Fruit fly (Drosophila melanogaster) whole organism, embryonic: ENCODE data around the gene Rlb1.

Source experiments
- Abd-B ChIP-seq: fragments of 200-800 bp; sonication (Bioruptor generic); optimal IDR thresholded peaks from 2 replicates; lab custom pipeline; 2018; ENCODE audit warnings: missing biosample characterization, mild to moderate bottlenecking, missing genetic modification characterization, moderate library complexity
- Ada2b ChIP-seq: fragments of 200-800 bp; sonication (Bioruptor generic); IDR thresholded peaks from 2 replicates; pipeline ENCODE4 v1.3.6; 2022; ENCODE audit warnings: missing biosample characterization, missing genetic modification characterization
- CG1024 ChIP-seq: fragments of 200-800 bp; sonication (Bioruptor generic); IDR thresholded peaks from 2 replicates; pipeline ENCODE4 v1.3.6; 2022; ENCODE audit warnings: missing biosample characterization, missing genetic modification characterization
- CG10267 ChIP-seq: fragments of 200-800 bp; sonication (Bioruptor generic); optimal IDR thresholded peaks from 2 replicates; lab custom pipeline; 2018; ENCODE audit warnings: missing biosample characterization, mild to moderate bottlenecking, missing genetic modification characterization, moderate library complexity
- CG10979 ChIP-seq: fragments of 200-800 bp; sonication (Bioruptor generic); optimal IDR thresholded peaks from 2 replicates; lab custom pipeline; 2018; ENCODE audit warnings: missing biosample characterization, mild to moderate bottlenecking, missing genetic modification characterization, moderate library complexity
- CG11247 ChIP-seq: fragments of 200-800 bp; sonication (Bioruptor generic); IDR thresholded peaks from 2 replicates; pipeline ENCODE4 v1.3.6; 2022; ENCODE audit warnings: missing biosample characterization, missing genetic modification characterization
- CG11504 ChIP-seq: fragments of 200-800 bp; sonication (Bioruptor generic); optimal IDR thresholded peaks from 3 replicates; lab custom pipeline; 2019; ENCODE audit warnings: missing biosample characterization, mild to moderate bottlenecking, missing genetic modification characterization, moderate library complexity
- CG13296 ChIP-seq: fragments of 200-800 bp; sonication (Bioruptor generic); optimal IDR thresholded peaks from 3 replicates; lab custom pipeline; 2018; ENCODE audit warnings: missing biosample characterization, mild to moderate bottlenecking, missing genetic modification characterization
- CG14667 ChIP-seq: fragments of 200-800 bp; sonication (Bioruptor generic); IDR thresholded peaks from 2 replicates; pipeline ENCODE4 v1.3.6; 2022; ENCODE audit warnings: missing biosample characterization, missing genetic modification characterization
- CG15514 ChIP-seq: fragments of 200-800 bp; sonication (Bioruptor generic); optimal IDR thresholded peaks from 3 replicates; lab custom pipeline; 2017; ENCODE audit warnings: missing biosample characterization, missing genetic modification characterization, mild to moderate bottlenecking, moderate library complexity, missing genetic modification reagents
- CG1602 ChIP-seq: fragments of 200-800 bp; sonication (Bioruptor generic); optimal IDR thresholded peaks from 3 replicates; lab custom pipeline; 2016; ENCODE audit warnings: missing biosample characterization, missing genetic modification characterization
- CG16863 ChIP-seq: fragments of 200-800 bp; sonication (Bioruptor generic); optimal IDR thresholded peaks from 3 replicates; lab custom pipeline; 2016; ENCODE audit warnings: missing biosample characterization, missing genetic modification characterization
- CG18619 ChIP-seq: fragments of 200-800 bp; sonication (Bioruptor generic); optimal IDR thresholded peaks from 3 replicates; lab custom pipeline; 2017; ENCODE audit warnings: missing biosample characterization, mild to moderate bottlenecking, missing genetic modification characterization
- CG2199 ChIP-seq: fragments of 200-800 bp; sonication (Bioruptor generic); IDR thresholded peaks from 3 replicates; pipeline ENCODE4 v1.3.6; 2022; ENCODE audit warnings: missing biosample characterization, missing genetic modification characterization
- CG32532 ChIP-seq: fragments of 200-800 bp; sonication (Bioruptor generic); IDR thresholded peaks from 2 replicates; pipeline ENCODE4 v1.3.6; 2022; ENCODE audit warnings: missing biosample characterization, missing genetic modification characterization
- CG32772 ChIP-seq: fragments of 200-800 bp; sonication (Bioruptor generic); IDR thresholded peaks from 2 replicates; pipeline ENCODE4 v1.3.6; 2022; ENCODE audit warnings: missing biosample characterization, missing genetic modification characterization
- CG33213 ChIP-seq: fragments of 200-800 bp; sonication (Bioruptor generic); optimal IDR thresholded peaks from 3 replicates; lab custom pipeline; 2016; ENCODE audit warnings: missing biosample characterization, missing genetic modification characterization
- CG3995 ChIP-seq: fragments of 200-800 bp; sonication (Bioruptor generic); optimal IDR thresholded peaks from 3 replicates; lab custom pipeline; 2016; ENCODE audit warnings: missing biosample characterization, missing genetic modification characterization
- CG5953 ChIP-seq: fragments of 200-800 bp; sonication (Bioruptor generic); IDR thresholded peaks from 2 replicates; pipeline ENCODE4 v1.3.6; 2022; ENCODE audit warnings: missing biosample characterization, missing genetic modification characterization
- CG6689 ChIP-seq: fragments of 200-800 bp; sonication (Bioruptor generic); IDR thresholded peaks from 2 replicates; pipeline ENCODE4 v1.3.6; 2022; ENCODE audit warnings: missing biosample characterization, missing genetic modification characterization
- CG7745 ChIP-seq: fragments of 200-800 bp; sonication (Bioruptor generic); optimal IDR thresholded peaks from 2 replicates; lab custom pipeline; 2018; ENCODE audit warnings: missing biosample characterization, mild to moderate bottlenecking, missing genetic modification characterization, moderate library complexity
- CG8944 ChIP-seq: fragments of 200-800 bp; sonication (Bioruptor generic); optimal IDR thresholded peaks from 3 replicates; lab custom pipeline; 2016; ENCODE audit warnings: missing biosample characterization, missing genetic modification characterization
- Gug ChIP-seq: fragments of 200-800 bp; sonication (Bioruptor generic); IDR thresholded peaks from 4 replicates; pipeline ENCODE4 v1.3.6; 2022; ENCODE audit warnings: missing biosample characterization, missing genetic modification characterization
- HHEX ChIP-seq: fragments of 200-800 bp; sonication (Bioruptor generic); optimal IDR thresholded peaks from 3 replicates; lab custom pipeline; 2017; ENCODE audit warnings: missing biosample characterization, mild to moderate bottlenecking, missing genetic modification characterization, missing genetic modification reagents
- Hr78 ChIP-seq, 2 experiments: fragments of 200-800 bp in 1 of 2; fragments of >200 bp in 1 of 2; sonication (Bioruptor generic) in 1 of 2; optimal IDR thresholded peaks; 2 replicates each; lab custom pipeline; 2017 to 2019; ENCODE audit warnings: missing biosample characterization in 2 of 2, missing genetic modification characterization in 2 of 2, mild to moderate bottlenecking in 1 of 2, moderate library complexity in 1 of 2
- Mad ChIP-seq: fragments of 200-800 bp; sonication (Bioruptor generic); optimal IDR thresholded peaks from 2 replicates; lab custom pipeline; 2016; ENCODE audit warnings: missing biosample characterization, missing genetic modification characterization
- Max ChIP-seq: fragments of 200-800 bp; sonication (Bioruptor generic); optimal IDR thresholded peaks from 2 replicates; lab custom pipeline; 2016; ENCODE audit warnings: missing biosample characterization, mild to moderate bottlenecking, missing genetic modification characterization
- NK7.1 ChIP-seq: fragments of 200-800 bp; sonication (Bioruptor generic); optimal IDR thresholded peaks from 3 replicates; lab custom pipeline; 2016; ENCODE audit warnings: missing biosample characterization, missing genetic modification characterization
- Oli ChIP-seq: fragments of 200-800 bp; sonication (Bioruptor generic); optimal IDR thresholded peaks from 2 replicates; lab custom pipeline; 2018; ENCODE audit warnings: missing biosample characterization, mild to moderate bottlenecking, missing genetic modification characterization, moderate library complexity
- Opbp ChIP-seq: fragments of 200-800 bp; sonication (Bioruptor generic); IDR thresholded peaks from 3 replicates; pipeline ENCODE4 v1.3.6; 2022; ENCODE audit warnings: missing biosample characterization, missing genetic modification characterization; ENCODE audit not compliant: partially characterized antibody
- Ravus ChIP-seq: fragments of 200-800 bp; sonication (Bioruptor generic); IDR thresholded peaks from 2 replicates; pipeline ENCODE4 v1.3.6; 2022; ENCODE audit warnings: missing biosample characterization, missing genetic modification characterization
- Rfx ChIP-seq: fragments of 200-800 bp; sonication (Bioruptor generic); IDR thresholded peaks from 2 replicates; pipeline ENCODE4 v1.3.6; 2022; ENCODE audit warnings: missing biosample characterization, missing genetic modification characterization
- Sry-δ ChIP-seq: fragments of 200-800 bp; sonication (Bioruptor generic); optimal IDR thresholded peaks from 2 replicates; lab custom pipeline; 2016; ENCODE audit warnings: missing biosample characterization, missing genetic modification characterization
- TFAM ChIP-seq: fragments of 200-800 bp; sonication (Bioruptor generic); optimal IDR thresholded peaks from 2 replicates; lab custom pipeline; 2017; ENCODE audit warnings: missing biosample characterization, missing genetic modification characterization, inconsistent platforms
- Xrp1 ChIP-seq: fragments of 200-800 bp; sonication (Bioruptor generic); IDR thresholded peaks from 2 replicates; pipeline ENCODE4 v1.3.6; 2022; ENCODE audit warnings: missing biosample characterization, missing genetic modification characterization
- YL-1 ChIP-seq: fragments of 200-800 bp; sonication (Bioruptor generic); optimal IDR thresholded peaks from 3 replicates; lab custom pipeline; 2017; ENCODE audit warnings: missing biosample characterization, mild to moderate bottlenecking, missing genetic modification characterization
- abd-A ChIP-seq: fragments of 200-800 bp; sonication (Bioruptor generic); optimal IDR thresholded peaks from 3 replicates; lab custom pipeline; 2019; ENCODE audit warnings: missing biosample characterization, mild to moderate bottlenecking, missing genetic modification characterization, moderate library complexity
- cad ChIP-seq: fragments of >200 bp; optimal IDR thresholded peaks from 2 replicates; lab custom pipeline; 2017; ENCODE audit warnings: missing biosample characterization, missing genetic modification characterization
- crol ChIP-seq: fragments of 200-800 bp; sonication (Bioruptor generic); IDR thresholded peaks from 2 replicates; pipeline ENCODE4 v1.3.6; 2022; ENCODE audit warnings: missing biosample characterization, missing genetic modification characterization
- dimm ChIP-seq: fragments of 200-800 bp; sonication (Bioruptor generic); IDR thresholded peaks from 2 replicates; pipeline ENCODE4 v1.3.6; 2022; ENCODE audit warnings: missing biosample characterization, missing genetic modification characterization
- dm ChIP-seq: fragments of 200-800 bp; sonication (Bioruptor generic); optimal IDR thresholded peaks from 3 replicates; lab custom pipeline; 2016; ENCODE audit warnings: missing biosample characterization, missing genetic modification characterization
- eyg ChIP-seq: fragments of 200-800 bp; sonication (Bioruptor generic); optimal IDR thresholded peaks from 3 replicates; lab custom pipeline; 2016; ENCODE audit warnings: missing biosample characterization, missing genetic modification characterization
- gce ChIP-seq: fragments of 200-800 bp; sonication (Bioruptor generic); IDR thresholded peaks from 3 replicates; pipeline ENCODE4 v1.3.6; 2022; ENCODE audit warnings: missing biosample characterization, missing genetic modification characterization
- gcm2 ChIP-seq: fragments of 200-800 bp; sonication (Bioruptor generic); optimal IDR thresholded peaks from 2 replicates; lab custom pipeline; 2016; ENCODE audit warnings: missing biosample characterization, missing genetic modification characterization
- gro ChIP-seq: fragments of 200-800 bp; sonication (Bioruptor generic); optimal IDR thresholded peaks from 2 replicates; lab custom pipeline; 2016; ENCODE audit warnings: missing biosample characterization, missing genetic modification characterization
- inv ChIP-seq: fragments of 200-800 bp; sonication (Bioruptor generic); IDR thresholded peaks from 2 replicates; pipeline ENCODE4 v1.3.6; 2022; ENCODE audit warnings: missing biosample characterization, missing genetic modification characterization; ENCODE audit not compliant: partially characterized antibody
- luna ChIP-seq: fragments of 200-800 bp; sonication (Bioruptor generic); optimal IDR thresholded peaks from 2 replicates; lab custom pipeline; 2016; ENCODE audit warnings: missing biosample characterization, missing genetic modification characterization
- pho ChIP-seq: fragments of 200-800 bp; sonication (Bioruptor generic); optimal IDR thresholded peaks from 2 replicates; lab custom pipeline; 2016; ENCODE audit warnings: missing biosample characterization, missing genetic modification characterization
- pita ChIP-seq: fragments of 200-800 bp; sonication (Bioruptor generic); optimal IDR thresholded peaks from 2 replicates; lab custom pipeline; 2017; ENCODE audit warnings: missing biosample characterization, mild to moderate bottlenecking, missing genetic modification characterization
- pum ChIP-seq: fragments of 200-800 bp; sonication (Bioruptor generic); optimal IDR thresholded peaks from 2 replicates; lab custom pipeline; 2016; ENCODE audit warnings: missing biosample characterization, missing genetic modification characterization
- sisA ChIP-seq: fragments of 200-800 bp; sonication (Bioruptor generic); IDR thresholded peaks from 2 replicates; pipeline ENCODE4 v1.3.6; 2022; ENCODE audit warnings: missing biosample characterization, missing genetic modification characterization
- wdn ChIP-seq: fragments of 200-800 bp; sonication (Bioruptor generic); IDR thresholded peaks from 2 replicates; pipeline ENCODE4 v1.3.6; 2022; ENCODE audit warnings: missing biosample characterization, missing genetic modification characterization
- yki ChIP-seq: fragments of >200 bp; optimal IDR thresholded peaks from 3 replicates; lab custom pipeline; 2018

Rlb1 gene

dm6 chr3R:9529387-9529897 is 16.3 kb downstream of the Rlb1 start (continued):
- TF ChIP-seq pum (GFP tag; lab: Kevin White, UChicago) = no peak
- TF ChIP-seq inv (GFP tag; lab: Robert Waterston, UW) = no peak
- no peak for TF ChIP-seq Abd-B (GFP tag; lab: Kevin White, UChicago)
- TF ChIP-seq Rfx (GFP tag; lab: Robert Waterston, UW) = 0 out of 2 replicates have a peak, but pooled peaks have one; percentile 4
- TF ChIP-seq CG33213 (GFP tag; lab: Kevin White, UChicago) = no peak
- no peak for TF ChIP-seq CG32772 (GFP tag; lab: Robert Waterston, UW)
- TF ChIP-seq CG2199 (GFP tag; lab: Robert Waterston, UW) = peak; percentile 81; the same call in 2 of the 3 replicates
- peak; percentile 41 for TF ChIP-seq CG15514 (GFP tag; lab: Kevin White, UChicago)
- no peak for TF ChIP-seq Mad
- no peak for TF ChIP-seq CG10979 (tag; lab: Kevin White, UChicago)
- no peak for TF ChIP-seq CG6689 (GFP tag; lab: Robert Waterston, UW)
- no peak for TF ChIP-seq CG1024 (GFP tag; lab: Robert Waterston, UW)
- no peak for TF ChIP-seq HHEX (GFP tag; lab: Kevin White, UChicago)
- TF ChIP-seq eyg (GFP tag; lab: Kevin White, UChicago) = no peak
- no peak for TF ChIP-seq Sry-δ (GFP tag; lab: Kevin White, UChicago)
- no peak for TF ChIP-seq dm
- TF ChIP-seq wdn = no peak
- TF ChIP-seq CG14667 (GFP tag; lab: Robert Waterston, UW) = no peak
- no peak for TF ChIP-seq pita (GFP tag; lab: Kevin White, UChicago)
- TF ChIP-seq Xrp1 (GFP tag; lab: Robert Waterston, UW) = no peak
- TF ChIP-seq CG5953 = no peak
- no peak for TF ChIP-seq CG11247
- TF ChIP-seq CG18619 (GFP tag; lab: Kevin White, UChicago) = no peak
- TF ChIP-seq Max (GFP tag; lab: Kevin White, UChicago) = no peak
- TF ChIP-seq yki = no peak
- no peak for TF ChIP-seq CG13296 (GFP tag; lab: Kevin White, UChicago)
- TF ChIP-seq crol (GFP tag; lab: Robert Waterston, UW) = no peak
- TF ChIP-seq NK7.1 (GFP tag; lab: Kevin White, UChicago) = no peak
- TF ChIP-seq gce (GFP tag; lab: Robert Waterston, UW) = no peak
- TF ChIP-seq luna (GFP tag; lab: Kevin White, UChicago) = no peak
- TF ChIP-seq CG11504 (tag; lab: Kevin White, UChicago) = no peak
- TF ChIP-seq cad = no peak
- no peak for TF ChIP-seq CG8944
- no peak for TF ChIP-seq sisA (GFP tag; lab: Robert Waterston, UW)
- TF ChIP-seq CG3995 = no peak
- TF ChIP-seq YL-1 (GFP tag; lab: Kevin White, UChicago) = no peak
- peak; percentile 15 for TF ChIP-seq pho
- TF ChIP-seq dimm (GFP tag; lab: Robert Waterston, UW) = no peak
- TF ChIP-seq CG32532 (GFP tag; lab: Robert Waterston, UW) = no peak
- TF ChIP-seq Ravus (GFP tag; lab: Robert Waterston, UW) = no peak
- TF ChIP-seq gro (GFP tag; lab: Kevin White, UChicago) = no peak
- TF ChIP-seq TFAM (GFP tag; lab: Kevin White, UChicago) = no peak
- no peak for TF ChIP-seq CG16863
- TF ChIP-seq CG7745 (tag; lab: Kevin White, UChicago) = no peak
- TF ChIP-seq Opbp (GFP tag; lab: Robert Waterston, UW) = no peak
- peak in 1 of 2 experiments; percentile 67 for TF ChIP-seq Hr78 (GFP tag; optimal IDR thresholded peaks at IDR 0.05; lab: Kevin White, UChicago)
- no peak for TF ChIP-seq Gug (GFP tag; lab: Robert Waterston, UW)
- no peak for TF ChIP-seq Ada2b
- TF ChIP-seq CG10267 (tag; lab: Kevin White, UChicago) = no peak
- TF ChIP-seq CG1602 = no peak
- peak; percentile 33 for TF ChIP-seq abd-A (tag; lab: Kevin White, UChicago)
- no peak for TF ChIP-seq Oli
- TF ChIP-seq gcm2 (GFP tag; lab: Kevin White, UChicago) = no peak
